Worm (Caenorhabditis elegans) whole organism, dauer: Measurements from ENCODE around the gene K01D12.15.
"Not testable (repeated sequence)": the region's sequence is repeated elsewhere in the genome, so short reads cannot be mapped to it uniquely, and the experiment has no call there.

Experiments used
- unc-62 ChIP-seq: sonication (generic microtip); optimal IDR thresholded peaks from 2 replicates; lab custom pipeline; 2017; ENCODE audit warnings: missing biosample characterization, missing genetic modification reagents, missing genetic modification characterization

K01D12.15 gene

DNA sequence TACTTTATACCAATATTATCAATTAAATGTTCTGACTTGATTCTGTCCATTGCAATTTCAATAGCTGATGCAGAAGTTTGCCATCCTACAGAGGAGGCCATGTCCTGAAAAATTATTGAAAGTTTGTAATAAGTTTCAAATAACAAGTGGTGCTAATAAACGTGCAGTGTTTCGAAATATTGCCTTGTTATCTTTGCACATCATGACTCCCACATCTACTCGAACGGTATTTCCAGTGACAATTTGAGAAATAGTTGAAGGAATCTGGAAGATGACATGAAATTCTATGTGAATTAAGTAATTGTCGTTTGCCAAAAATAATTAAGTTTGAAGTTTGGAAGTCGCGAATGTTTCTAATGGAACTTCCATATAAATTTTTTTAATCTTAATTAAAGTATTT is 16.8 kb upstream of the K01D12.15 start, which contains the start of gene gcy-13:
Gene gcy-13 (minus strand): TSS at position 101 of the 400 bp plus-strand sequence.
- TF ChIP-seq unc-62: no peak

DNA sequence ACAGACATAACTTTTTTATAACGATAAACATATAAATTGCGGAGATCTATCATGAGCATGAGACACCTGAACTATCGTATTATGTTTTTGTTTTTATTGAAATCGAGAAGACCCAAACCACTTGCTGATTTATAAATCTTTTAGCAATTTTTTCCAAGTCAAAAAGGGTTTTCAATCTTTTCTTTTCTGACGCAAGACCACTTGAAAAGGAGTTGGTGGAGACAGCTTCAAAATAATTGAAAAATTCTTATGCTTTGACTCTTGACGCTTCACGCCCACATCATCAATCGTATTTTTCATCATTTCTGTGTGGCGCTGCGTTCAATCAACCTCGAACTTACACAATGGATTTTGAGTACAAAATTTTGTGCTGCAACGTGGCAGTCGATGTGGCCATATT is 14.9 kb upstream of the K01D12.15 start, which contains the start of gene F23H12.7:
Gene F23H12.7 (plus strand): TSS at position 301 of the 400 bp plus-strand sequence.
- TF ChIP-seq unc-62: no peak

DNA sequence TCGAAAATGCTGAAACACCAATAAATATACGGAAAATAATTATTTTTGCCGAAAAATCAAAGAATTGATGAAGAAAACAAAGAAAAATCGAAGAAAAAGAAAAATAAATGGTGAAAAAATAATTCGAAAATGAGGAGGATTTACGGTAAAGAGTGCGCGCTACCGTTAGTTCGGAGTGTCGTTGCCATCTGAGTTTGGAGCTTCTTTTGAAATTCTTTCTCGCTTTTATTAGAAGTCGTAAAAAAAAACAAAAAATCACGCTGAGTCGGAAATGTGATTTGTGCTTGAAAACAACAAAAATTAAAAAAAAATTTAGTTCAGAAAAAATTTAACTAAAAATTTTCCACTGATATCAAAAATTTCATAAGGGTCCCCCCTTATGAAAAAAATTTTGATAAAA is 12.0 kb upstream of the K01D12.15 start, which contains the start of gene F23H12.10:
Gene F23H12.10 (minus strand): TSS at position 12 of the 400 bp plus-strand sequence.
- not testable (repeated sequence) for TF ChIP-seq unc-62

DNA sequence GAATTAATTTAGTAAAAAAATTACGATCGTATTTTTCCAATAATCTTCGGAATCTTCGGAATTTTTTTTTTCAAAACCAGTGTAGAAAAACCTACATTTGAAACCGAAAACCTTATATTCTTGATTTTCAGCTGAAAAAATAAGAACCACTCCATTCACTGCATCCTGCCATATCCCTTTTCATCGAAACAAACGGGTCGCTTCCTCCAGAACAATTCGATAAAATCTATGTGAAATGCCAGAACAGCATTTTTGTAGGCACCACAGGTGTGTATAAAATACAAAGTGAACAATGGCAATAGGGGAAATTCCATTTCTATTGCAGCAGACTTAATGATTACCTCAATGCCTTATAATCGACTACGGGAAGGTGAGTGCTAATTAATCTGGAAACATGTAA is 9.0 kb upstream of the K01D12.15 start, which contains the start of gene K01D12.1:
Gene K01D12.1 (plus strand): TSS at position 301 of the 400 bp plus-strand sequence.
- TF ChIP-seq unc-62: no peak

DNA sequence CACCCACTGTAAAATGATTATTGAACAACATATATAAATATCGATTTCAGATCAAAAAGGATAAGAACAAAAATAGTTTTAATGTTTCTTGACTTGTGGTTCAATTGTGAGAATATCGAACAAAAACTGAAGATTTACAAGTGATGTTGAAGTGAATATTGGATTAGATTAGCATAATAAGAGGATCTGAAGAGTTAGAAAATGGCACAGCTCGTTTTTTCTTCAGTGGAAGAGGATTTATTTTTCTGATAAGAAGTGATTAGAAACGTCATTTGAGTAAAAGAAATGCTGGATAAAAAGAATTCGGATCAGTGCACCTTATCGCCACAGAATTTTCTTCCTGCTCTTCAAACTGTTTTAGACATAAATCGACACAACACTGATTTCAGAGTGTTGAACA is 9.4 kb downstream of the K01D12.15 start, which contains the start of gene twk-14:
Gene twk-14 (minus strand): TSS at position 8 of the 400 bp plus-strand sequence.
- TF ChIP-seq unc-62: no peak

DNA sequence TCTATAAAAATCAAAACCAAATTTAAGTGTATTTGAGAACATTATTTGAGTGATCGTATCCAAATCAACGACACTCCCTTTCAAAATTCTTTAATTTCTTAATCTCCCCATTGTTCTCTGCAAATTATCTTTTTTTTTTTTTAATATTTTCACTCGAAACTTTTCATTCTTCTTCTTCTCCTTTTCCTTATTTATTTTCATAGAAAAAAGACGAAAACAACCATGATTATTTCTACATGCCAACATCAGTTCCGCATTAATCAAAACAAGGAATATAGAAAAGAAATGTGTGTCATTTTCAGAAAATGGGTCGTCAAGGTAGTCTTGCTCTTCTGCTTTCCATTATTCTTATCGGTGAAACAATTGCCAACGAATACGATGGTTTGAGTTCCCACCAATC is 11.3 kb downstream of the K01D12.15 start, which contains the start of gene K01D12.5:
Gene K01D12.5 (plus strand): TSS at position 301 of the 400 bp plus-strand sequence.
- TF ChIP-seq unc-62: no peak

DNA sequence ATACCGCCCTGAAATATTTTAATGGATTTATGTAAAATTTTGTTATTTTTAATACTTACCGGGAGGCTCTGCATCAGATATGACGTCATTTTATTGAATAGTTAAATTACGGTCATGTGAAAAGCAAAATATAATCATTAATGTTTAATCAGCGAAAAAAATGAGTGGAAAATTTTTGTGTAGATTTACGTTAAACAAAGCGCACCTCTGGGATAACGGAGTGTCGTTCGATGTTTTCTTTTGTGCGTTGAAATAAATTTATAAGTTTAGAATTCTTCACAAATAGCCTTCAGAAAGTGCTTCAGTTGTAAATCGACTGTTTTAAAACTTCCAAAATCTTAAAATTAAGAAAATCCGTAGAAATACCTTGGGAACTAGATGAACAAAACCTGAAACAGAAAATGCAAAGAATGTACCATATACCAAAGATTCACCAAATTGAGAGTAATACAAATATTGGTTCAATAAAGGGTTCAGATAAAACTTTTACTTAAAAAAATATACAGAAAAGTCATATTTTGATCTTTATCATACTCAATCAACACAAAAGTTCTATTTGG is 14.5 kb downstream of the K01D12.15 start, which contains the start of the genes K01D12.20 and miga-1:
Gene K01D12.20 (minus strand): TSS at position 138 of the 560 bp plus-strand sequence.
Gene miga-1 (minus strand): TSS at position 183 of the 560 bp plus-strand sequence.
- TF ChIP-seq unc-62: no peak

DNA sequence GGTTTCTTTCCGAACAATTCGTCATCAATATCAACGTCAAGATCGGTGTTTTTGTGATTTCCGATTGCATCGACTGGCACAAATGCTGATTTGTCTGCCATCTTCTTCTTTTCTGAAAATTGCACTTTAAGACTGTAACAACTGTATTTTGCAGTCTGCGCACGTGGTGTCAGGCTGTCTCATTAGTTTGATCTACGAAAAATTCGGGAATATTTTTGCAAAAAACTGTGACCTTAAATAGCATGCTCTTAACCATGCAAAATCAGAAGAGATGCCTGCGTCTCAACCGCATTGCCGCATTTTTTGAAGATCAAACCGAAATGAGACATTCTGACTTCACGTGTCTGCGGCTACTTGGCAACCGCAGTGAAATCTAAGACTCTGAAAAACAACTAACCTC is 15.1 kb downstream of the K01D12.15 start, which contains the start of gene K01D12.7:
Gene K01D12.7 (minus strand): TSS at position 101 of the 400 bp plus-strand sequence.
- no peak for TF ChIP-seq unc-62

DNA sequence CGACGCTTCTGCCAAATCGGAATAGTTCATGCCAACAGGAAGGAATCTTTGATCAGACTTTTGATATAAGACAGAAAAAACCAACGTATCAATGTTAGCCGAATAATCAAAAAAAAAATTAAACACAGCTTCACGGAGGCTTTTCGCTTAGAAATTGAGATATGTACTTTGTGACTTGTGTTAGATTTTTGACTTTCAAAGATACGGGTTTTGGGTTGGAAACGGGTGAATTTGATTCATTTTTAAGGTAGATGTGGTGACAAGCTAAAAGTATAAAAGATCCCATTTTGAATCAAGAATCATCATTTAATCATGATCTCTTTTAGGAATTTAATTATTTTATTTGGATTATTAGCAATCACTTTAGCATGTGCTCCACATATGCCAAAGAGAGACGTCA is 16.1 kb downstream of the K01D12.15 start, which contains the start of gene K01D12.8:
Gene K01D12.8 (plus strand): TSS at position 301 of the 400 bp plus-strand sequence.
- TF ChIP-seq unc-62: no peak

DNA sequence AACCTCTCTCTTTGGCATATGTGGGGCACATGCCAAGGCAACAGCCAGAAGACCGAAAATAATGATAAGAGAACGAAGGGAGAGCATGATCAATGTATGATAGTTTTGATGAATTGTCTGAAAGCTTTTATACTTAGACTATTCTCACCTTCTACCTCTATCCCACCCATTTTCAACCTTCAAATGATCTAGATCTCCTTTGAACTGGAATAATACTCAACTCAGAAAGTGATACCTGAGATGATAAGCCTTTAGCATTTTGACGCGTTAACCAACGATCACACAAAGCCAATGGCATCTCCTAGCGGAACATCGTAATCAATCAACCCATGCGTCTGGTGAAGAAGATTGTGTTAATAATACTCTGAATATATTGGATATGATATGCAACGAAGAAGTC is 18.3 kb downstream of the K01D12.15 start, which contains the start of gene K01D12.9:
Gene K01D12.9 (minus strand): TSS at position 101 of the 400 bp plus-strand sequence.
- no peak for TF ChIP-seq unc-62

DNA sequence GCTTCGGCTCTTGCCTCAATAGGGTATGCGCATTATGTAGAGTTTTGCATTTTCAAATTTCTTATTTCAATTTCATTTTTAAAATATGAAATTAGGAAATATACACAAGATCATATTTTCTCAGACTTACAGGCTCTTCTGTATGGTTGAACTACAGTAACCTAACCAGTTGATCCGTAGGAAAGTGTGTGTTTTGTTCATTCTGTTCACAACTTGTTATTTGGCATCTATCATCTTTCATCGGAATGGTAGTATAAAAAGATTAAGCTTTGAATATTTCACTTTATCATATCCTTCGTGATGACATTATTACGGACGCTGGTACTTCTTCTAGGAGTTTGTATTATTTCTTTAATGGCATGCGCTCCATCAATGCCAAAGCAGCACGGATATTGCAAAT is 19.7 kb downstream of the K01D12.15 start, which contains the start of gene K01D12.10:
Gene K01D12.10 (plus strand): TSS at position 301 of the 400 bp plus-strand sequence.
- TF ChIP-seq unc-62: no peak

DNA sequence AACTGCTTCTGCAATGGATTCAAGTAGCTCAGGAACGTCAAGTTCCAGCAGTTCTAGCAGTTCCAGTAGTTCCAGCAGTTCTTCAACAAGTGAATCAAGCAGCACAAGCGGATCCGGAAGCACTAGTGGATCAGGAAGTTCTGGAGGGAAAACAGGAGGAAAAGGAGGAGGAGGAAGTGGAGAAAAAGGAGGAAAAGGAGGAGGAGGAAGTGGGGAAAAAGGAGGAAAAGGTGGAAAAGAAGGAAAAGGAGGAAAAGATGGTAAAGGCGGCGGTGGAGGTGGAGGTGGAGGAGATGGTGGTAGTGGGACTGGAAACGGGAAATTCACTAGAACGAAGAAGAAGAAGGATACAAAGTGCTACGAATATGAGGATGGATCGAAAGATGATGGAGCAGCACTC is 20.3 kb downstream of the K01D12.15 start:
- TF ChIP-seq unc-62: no peak

DNA sequence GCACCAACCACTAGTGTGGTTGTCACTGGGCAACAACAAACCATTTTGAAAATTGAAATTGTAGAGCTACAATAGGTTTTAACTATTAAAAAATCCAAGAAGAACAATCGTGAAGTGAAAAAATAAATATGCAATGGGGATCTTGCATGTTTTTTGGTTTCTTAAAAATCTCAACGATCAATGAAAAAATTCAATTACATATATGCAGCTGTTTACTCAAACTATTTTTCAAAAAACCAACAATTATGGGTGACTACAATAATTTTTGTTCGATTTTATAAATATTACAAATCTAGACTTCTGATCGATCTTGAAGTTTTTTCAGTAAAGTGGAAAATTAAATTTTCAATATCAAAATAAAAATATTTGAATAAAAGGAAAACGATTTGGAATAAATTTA is 22.3 kb downstream of the K01D12.15 start, which contains the start of gene cdr-4:
Gene cdr-4 (minus strand): TSS at position 101 of the 400 bp plus-strand sequence.
- no peak for TF ChIP-seq unc-62

DNA sequence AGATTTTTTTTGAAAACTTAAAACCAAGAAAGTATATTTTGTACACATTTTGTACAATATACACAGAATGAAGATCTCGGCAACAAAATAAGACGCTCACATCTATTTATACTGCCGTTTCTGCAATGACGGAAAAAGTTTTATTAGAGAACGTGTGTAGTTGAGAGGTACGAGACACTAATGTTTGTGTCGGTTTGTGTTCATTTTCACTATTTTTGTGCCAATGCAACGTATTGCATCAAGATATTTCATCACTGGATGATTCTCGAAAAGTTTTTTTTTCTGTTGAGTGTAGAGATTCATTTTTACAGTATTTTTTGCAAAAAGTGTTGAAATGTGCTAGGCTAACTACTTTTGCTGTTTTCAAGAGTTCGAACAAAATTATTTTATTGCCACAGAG is 22.7 kb downstream of the K01D12.15 start:
- TF ChIP-seq unc-62: no peak

DNA sequence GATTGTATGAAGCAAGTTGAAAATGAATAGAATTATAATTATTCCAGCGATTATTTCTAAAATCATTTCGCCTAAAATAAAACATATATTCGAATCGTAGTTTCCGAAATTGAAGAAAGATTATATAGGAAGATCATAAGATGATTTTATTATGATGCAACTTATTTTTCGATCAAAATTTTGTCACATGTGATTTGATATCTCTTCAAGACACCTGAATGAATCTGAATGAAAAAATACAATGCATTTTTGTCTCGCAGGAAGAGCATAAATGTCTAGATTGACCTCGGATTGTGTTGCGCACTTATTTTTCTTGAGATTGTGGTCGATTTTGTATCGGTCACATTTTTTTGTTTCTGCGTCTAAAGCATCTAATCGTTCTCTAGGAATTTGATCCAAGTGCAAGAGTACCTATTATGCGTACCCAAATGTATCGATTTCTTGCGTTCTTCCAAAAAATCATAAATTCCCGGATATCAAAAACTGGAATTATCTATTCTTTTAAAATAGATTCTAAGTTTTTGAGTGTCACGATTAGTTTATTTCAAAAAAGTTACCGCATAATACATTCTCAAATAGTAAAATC is 24.3 kb downstream of the K01D12.15 start, which contains the start of gene hrg-2:
Gene hrg-2 (minus strand): TSS at position 98 of the 586 bp plus-strand sequence.
- TF ChIP-seq unc-62: no peak

DNA sequence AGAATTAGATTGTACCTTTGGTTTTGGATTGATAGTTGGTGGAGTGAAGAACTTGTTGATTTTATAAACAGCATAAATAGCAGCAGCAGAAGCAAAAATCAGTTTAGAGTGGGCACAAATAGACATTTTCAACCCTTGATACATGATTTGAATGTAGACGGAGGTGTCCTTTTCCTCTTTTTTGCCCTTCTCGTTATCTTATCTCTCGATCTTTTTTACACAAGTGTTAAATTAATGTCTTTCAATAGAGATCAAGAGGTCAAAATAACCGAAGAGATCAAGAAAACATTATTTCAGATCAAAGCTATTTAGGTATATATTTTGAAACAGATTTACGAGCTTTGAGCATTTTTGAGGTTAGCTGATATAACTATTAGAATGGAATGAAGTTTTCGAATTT is 25.7 kb downstream of the K01D12.15 start, which contains the start of gene cdr-7:
Gene cdr-7 (minus strand): TSS at position 205 of the 400 bp plus-strand sequence.
- no peak for TF ChIP-seq unc-62

DNA sequence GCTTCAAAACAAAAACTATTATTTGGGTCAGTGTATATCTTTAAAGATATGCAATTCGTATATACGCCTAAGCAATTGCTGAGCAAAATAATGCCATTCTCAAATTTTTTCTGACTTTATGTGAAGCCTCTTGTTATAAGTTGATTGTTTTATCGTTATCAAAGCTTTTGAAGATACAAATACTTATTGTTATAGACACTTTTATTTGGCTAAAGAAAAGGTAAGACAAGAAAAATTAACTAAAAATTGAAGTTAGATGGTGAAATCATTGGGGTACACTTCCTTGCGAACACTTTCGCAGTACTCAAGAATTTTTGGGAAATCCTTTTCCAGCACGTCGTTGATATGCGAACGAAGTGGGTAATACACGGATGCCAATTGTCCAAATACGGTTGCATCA is 26.1 kb downstream of the K01D12.15 start:
- TF ChIP-seq unc-62: no peak
